Worm (Caenorhabditis elegans) whole organism, L1 larva: Measurements from ENCODE around the gene zipt-16.
A peak's percentile ranks its signal among the peaks of the same experiment; 100 is the strongest.

Source experiments
- F16B12.6 ChIP-seq: fragments of 150-350 bp; optimal IDR thresholded peaks from 2 replicates; lab custom pipeline; 2014; ENCODE audit warnings: missing biosample characterization, missing genetic modification characterization
- Y116A8C.19 ChIP-seq: sonication (generic microtip); optimal IDR thresholded peaks from 2 replicates; lab custom pipeline; 2016; ENCODE audit warnings: missing compliant biosample characterization, missing genetic modification characterization, borderline replicate concordance
- aha-1 ChIP-seq: fragments of 150-350 bp; optimal IDR thresholded peaks from 2 replicates; lab custom pipeline; 2014; ENCODE audit warnings: missing biosample characterization, missing genetic modification characterization
- aly-2 ChIP-seq: fragments of 150-350 bp; optimal IDR thresholded peaks from 2 replicates; lab custom pipeline; 2014; ENCODE audit warnings: missing biosample characterization, missing genetic modification characterization
- blmp-1 ChIP-seq: fragments of 150-350 bp; optimal IDR thresholded peaks from 2 replicates; lab custom pipeline; 2014; ENCODE audit warnings: missing biosample characterization, missing genetic modification characterization
- ceh-63 ChIP-seq: fragments of 200-800 bp; sonication (Bioruptor generic); optimal IDR thresholded peaks from 2 replicates; lab custom pipeline; 2018; ENCODE audit warnings: mild to moderate bottlenecking, missing genetic modification characterization, missing compliant biosample characterization
- ceh-82 ChIP-seq, 3 experiments: fragments of 150-350 bp in 1 of 3; sonication (generic microtip) in 2 of 3; optimal IDR thresholded peaks; 2 replicates each; lab custom pipeline; 2014 to 2017; ENCODE audit warnings: missing biosample characterization in 3 of 3, missing genetic modification characterization in 3 of 3
- ceh-88 ChIP-seq: fragments of 200-800 bp; sonication (Bioruptor generic); IDR thresholded peaks from 2 replicates; pipeline ENCODE4 v1.3.6; 2022; ENCODE audit warnings: missing genetic modification characterization, missing compliant biosample characterization
- ceh-90 ChIP-seq: sonication (generic microtip); optimal IDR thresholded peaks from 2 replicates; lab custom pipeline; 2016; ENCODE audit warnings: missing genetic modification characterization, missing compliant biosample characterization
- dpl-1 ChIP-seq, 3 experiments: fragments of 150-350 bp in 2 of 3; sonication (generic microtip) in 1 of 3; optimal IDR thresholded peaks; 2 replicates each; lab custom pipeline; 2014 to 2017; ENCODE audit warnings: missing biosample characterization in 3 of 3, missing genetic modification characterization in 3 of 3, missing genetic modification reagents in 3 of 3
- efl-1 ChIP-seq, 4 experiments: fragments of 150-350 bp; optimal IDR thresholded peaks in 3 of 4; peaks in 1 of 4; 1 replicate in 1 of 4; 2 replicates in 3 of 4; lab custom pipeline; 2014; ENCODE audit warnings: missing biosample characterization in 2 of 4, missing genetic modification characterization in 2 of 4, missing genetic modification reagents in 2 of 4
- egl-13 ChIP-seq: sonication (generic microtip); optimal IDR thresholded peaks from 2 replicates; lab custom pipeline; 2016; ENCODE audit warnings: missing genotype, missing genetic modification reagents, missing genetic modification characterization, missing compliant biosample characterization
- egl-27 ChIP-seq, 2 experiments: fragments of 150-350 bp in 1 of 2; sonication (generic microtip); optimal IDR thresholded peaks; 3 replicates each; lab custom pipeline; 2017 to 2018; ENCODE audit warnings: missing biosample characterization in 2 of 2, missing genetic modification characterization in 2 of 2, missing genetic modification reagents in 2 of 2
- elt-2 ChIP-seq: sonication (generic microtip); optimal IDR thresholded peaks from 2 replicates; lab custom pipeline; 2016; ENCODE audit warnings: missing genetic modification characterization, mild to moderate bottlenecking, inconsistent platforms, missing compliant biosample characterization, missing genetic modification reagents
- elt-3 ChIP-seq, 6 experiments: fragments of 150-350 bp in 1 of 6; sonication (generic microtip); optimal IDR thresholded peaks; 2 replicates each; lab custom pipeline; 2017 to 2018; ENCODE audit warnings: missing biosample characterization in 6 of 6, missing genetic modification characterization in 6 of 6, inconsistent platforms in 1 of 6
- ets-5 ChIP-seq: fragments of 200-800 bp; sonication (Bioruptor generic); IDR thresholded peaks from 2 replicates; pipeline ENCODE4 v1.3.6; 2022; ENCODE audit warnings: missing genetic modification characterization, missing compliant biosample characterization
- fkh-4 ChIP-seq: sonication (generic microtip); optimal IDR thresholded peaks from 2 replicates; lab custom pipeline; 2016; ENCODE audit warnings: missing compliant biosample characterization, missing genetic modification characterization, borderline replicate concordance
- grh-1 ChIP-seq: fragments of 200-800 bp; sonication (Bioruptor generic); IDR thresholded peaks from 2 replicates; pipeline ENCODE4 v1.3.6; 2022; ENCODE audit warnings: missing genetic modification reagents, missing genetic modification characterization, missing compliant biosample characterization
- hlh-17 ChIP-seq: fragments of 200-800 bp; sonication (Bioruptor generic); optimal IDR thresholded peaks from 2 replicates; lab custom pipeline; 2018; ENCODE audit warnings: missing genetic modification characterization, mild to moderate bottlenecking, missing compliant biosample characterization, moderate library complexity, borderline replicate concordance
- hlh-4 ChIP-seq: sonication (generic microtip); optimal IDR thresholded peaks from 2 replicates; lab custom pipeline; 2016; ENCODE audit warnings: mild to moderate bottlenecking, missing genetic modification characterization, missing compliant biosample characterization
- isw-1 ChIP-seq: fragments of 200-800 bp; sonication (Bioruptor generic); IDR thresholded peaks from 2 replicates; pipeline ENCODE4 v1.3.6; 2022; ENCODE audit warnings: missing genetic modification characterization, missing compliant biosample characterization
- jun-1 ChIP-seq: fragments of 150-350 bp; optimal IDR thresholded peaks from 2 replicates; lab custom pipeline; 2014; ENCODE audit warnings: missing biosample characterization, missing genetic modification reagents, missing genetic modification characterization
- lin-13 ChIP-seq: fragments of 150-350 bp; optimal IDR thresholded peaks from 2 replicates; lab custom pipeline; 2014; ENCODE audit warnings: missing biosample characterization, missing genetic modification reagents, missing genetic modification characterization
- lin-35 ChIP-seq, 2 experiments: fragments of 150-350 bp; optimal IDR thresholded peaks; 2 replicates each; lab custom pipeline; 2014; ENCODE audit warnings: missing biosample characterization in 2 of 2, missing genetic modification characterization in 2 of 2, missing genetic modification reagents in 2 of 2
- lin-39 ChIP-seq: fragments of 150-350 bp; optimal IDR thresholded peaks from 2 replicates; lab custom pipeline; 2014; ENCODE audit warnings: missing biosample characterization, missing genetic modification reagents, missing genetic modification characterization
- lir-3 ChIP-seq: sonication (generic microtip); optimal IDR thresholded peaks from 2 replicates; lab custom pipeline; 2016; ENCODE audit warnings: mild to moderate bottlenecking, missing genetic modification characterization, moderate library complexity, missing compliant biosample characterization; ENCODE audit not compliant: poor library complexity
- lsy-2 ChIP-seq, 2 experiments: fragments of 150-350 bp; optimal IDR thresholded peaks; 2 replicates each; lab custom pipeline; 2014; ENCODE audit warnings: missing biosample characterization in 2 of 2, missing genetic modification characterization in 2 of 2
- mdl-1 ChIP-seq, 2 experiments: fragments of 150-350 bp; optimal IDR thresholded peaks; 2 replicates each; lab custom pipeline; 2014 to 2017; ENCODE audit warnings: missing biosample characterization in 2 of 2, missing genetic modification characterization in 2 of 2, inconsistent platforms in 1 of 2
- mef-2 ChIP-seq: fragments of 150-350 bp; optimal IDR thresholded peaks from 2 replicates; lab custom pipeline; 2014; ENCODE audit warnings: missing biosample characterization, missing genetic modification characterization
- nhr-12 ChIP-seq: sonication (generic microtip); optimal IDR thresholded peaks from 2 replicates; lab custom pipeline; 2017; ENCODE audit warnings: missing biosample characterization, missing genetic modification characterization
- nhr-47 ChIP-seq: sonication (generic microtip); optimal IDR thresholded peaks from 2 replicates; lab custom pipeline; 2016; ENCODE audit warnings: mild to moderate bottlenecking, missing genetic modification characterization, moderate library complexity, missing compliant biosample characterization
- nhr-71 ChIP-seq: sonication (generic microtip); optimal IDR thresholded peaks from 2 replicates; lab custom pipeline; 2016; ENCODE audit warnings: mild to moderate bottlenecking, missing genetic modification characterization, moderate library complexity, missing compliant biosample characterization
- nhr-76 ChIP-seq: sonication (generic microtip); optimal IDR thresholded peaks from 2 replicates; lab custom pipeline; 2017; ENCODE audit warnings: missing biosample characterization, missing genetic modification characterization
- nhr-85 ChIP-seq: sonication (generic microtip); peaks from one replicate; lab custom pipeline; 2016; ENCODE audit warnings: missing genetic modification characterization, inconsistent platforms, missing compliant biosample characterization
- pag-3 ChIP-seq: sonication (generic microtip); optimal IDR thresholded peaks from 2 replicates; lab custom pipeline; 2017; ENCODE audit warnings: missing genetic modification characterization, mild to moderate bottlenecking, missing compliant biosample characterization, antibody characterized with exemption, borderline replicate concordance; ENCODE audit not compliant: insufficient read depth
- pqm-1 ChIP-seq: sonication (generic microtip); optimal IDR thresholded peaks from 3 replicates; lab custom pipeline; 2017; ENCODE audit warnings: missing biosample characterization, missing genetic modification characterization
- rnt-1 ChIP-seq: sonication (generic microtip); optimal IDR thresholded peaks from 2 replicates; lab custom pipeline; 2016; ENCODE audit warnings: mild to moderate bottlenecking, missing genetic modification characterization, moderate library complexity, missing compliant biosample characterization
- sox-4 ChIP-seq: sonication (generic microtip); optimal IDR thresholded peaks from 2 replicates; lab custom pipeline; 2016; ENCODE audit warnings: missing genetic modification characterization, missing compliant biosample characterization
- sptf-1 ChIP-seq: fragments of 150-350 bp; optimal IDR thresholded peaks from 2 replicates; lab custom pipeline; 2014; ENCODE audit warnings: missing biosample characterization, missing genetic modification characterization
- swsn-7 ChIP-seq: sonication (generic microtip); optimal IDR thresholded peaks from 2 replicates; lab custom pipeline; 2016; ENCODE audit warnings: missing genetic modification characterization, missing compliant biosample characterization
- tbx-2 ChIP-seq: sonication (generic microtip); optimal IDR thresholded peaks from 2 replicates; lab custom pipeline; 2016; ENCODE audit warnings: missing genetic modification characterization, missing compliant biosample characterization
- unc-86 ChIP-seq: sonication (generic microtip); optimal IDR thresholded peaks from 2 replicates; lab custom pipeline; 2016; ENCODE audit warnings: missing genetic modification characterization, missing compliant biosample characterization
- unc-98 ChIP-seq: fragments of 200-800 bp; sonication (Bioruptor generic); IDR thresholded peaks from 2 replicates; pipeline ENCODE4 v1.3.6; 2022; ENCODE audit warnings: missing genetic modification characterization, missing compliant biosample characterization
- vab-15 ChIP-seq: sonication (generic microtip); optimal IDR thresholded peaks from 2 replicates; lab custom pipeline; 2017; ENCODE audit warnings: missing genotype, mild to moderate bottlenecking, missing genetic modification characterization, missing compliant biosample characterization
- xbp-1 ChIP-seq: sonication (generic microtip); optimal IDR thresholded peaks from 2 replicates; lab custom pipeline; 2016; ENCODE audit warnings: missing genetic modification characterization, missing compliant biosample characterization
- zag-1 ChIP-seq: fragments of 150-350 bp; optimal IDR thresholded peaks from 2 replicates; lab custom pipeline; 2014; ENCODE audit warnings: missing biosample characterization, missing genetic modification characterization
- zip-4 ChIP-seq: fragments of 200-800 bp; sonication (Bioruptor generic); optimal IDR thresholded peaks from 2 replicates; lab custom pipeline; 2018; ENCODE audit warnings: mild to moderate bottlenecking, missing genetic modification characterization, moderate library complexity, missing compliant biosample characterization

zipt-16 gene

ce11 chrV:11500980-11501379, 38.2 kb downstream of the zipt-16 start:
- TF ChIP-seq lin-13 (GFP tag; lab: Kevin White, UChicago) (no peak), blmp-1 (tag; lab: Kevin White, UChicago) (peak; percentile 33), efl-1 (optimal IDR thresholded peaks at IDR 0.05; lab: Kevin White, UChicago) (no peak), efl-1 (GFP tag; optimal IDR thresholded peaks at IDR 0.05 in 1 of 2; lab: Kevin White, UChicago) (peak in 1 of 2 experiments; percentile 64), mdl-1 (tag; optimal IDR thresholded peaks at IDR 0.05; lab: Kevin White, UChicago) (no peak), lin-39 (no peak), pag-3 (tag; lab: Kevin White, UChicago) (no peak), egl-27 (tag; optimal IDR thresholded peaks at IDR 0.05; lab: Kevin White, UChicago) (no peak), lir-3 (tag; lab: Kevin White, UChicago) (no peak), xbp-1 (tag; lab: Kevin White, UChicago) (no peak), vab-15 (tag; lab: Kevin White, UChicago) (no peak), mef-2 (tag; lab: Kevin White, UChicago) (no peak), elt-2 (no peak)

ce11 chrV:11503081-11503751, 40.4 kb downstream of the zipt-16 start, which contains the start of gene C55A6.12:
Gene C55A6.12, minus strand, starts transcription at chrV:11503131.
- TF ChIP-seq elt-3 (tag; optimal IDR thresholded peaks at IDR 0.05; lab: Kevin White, UChicago) (no peak), xbp-1 (tag; lab: Kevin White, UChicago) (peak; percentile 48), isw-1 (GFP tag; lab: Robert Waterston, UW) (no peak), nhr-71 (tag; lab: Kevin White, UChicago) (no peak), lsy-2 (tag; optimal IDR thresholded peaks at IDR 0.05; lab: Kevin White, UChicago) (peak in 1 of 2 experiments; percentile 24), F16B12.6 (tag; lab: Kevin White, UChicago) (no peak), sptf-1 (no peak), aha-1 (tag; lab: Kevin White, UChicago) (no peak), zip-4 (no peak), nhr-47 (tag; lab: Kevin White, UChicago) (no peak), egl-13 (tag; lab: Kevin White, UChicago) (no peak), ets-5 (GFP tag; lab: Robert Waterston, UW) (no peak), nhr-85 (tag; lab: Kevin White, UChicago) (peak; percentile 28), mdl-1 (tag; optimal IDR thresholded peaks at IDR 0.05; lab: Kevin White, UChicago) (no peak), rnt-1 (tag; lab: Kevin White, UChicago) (no peak), Y116A8C.19 (no peak), egl-27 (tag; optimal IDR thresholded peaks at IDR 0.05; lab: Kevin White, UChicago) (no peak), pag-3 (tag; lab: Kevin White, UChicago) (no peak), nhr-76 (tag; lab: Kevin White, UChicago) (no peak), fkh-4 (tag; lab: Kevin White, UChicago) (no peak), nhr-12 (tag; lab: Kevin White, UChicago) (no peak), hlh-17 (GFP tag; lab: Kevin White, UChicago) (no peak), lin-39 (no peak), unc-86 (tag; lab: Kevin White, UChicago) (no peak), zag-1 (no peak), tbx-2 (tag; lab: Kevin White, UChicago) (no peak), ceh-88 (GFP tag; lab: Robert Waterston, UW) (no peak), ceh-90 (no peak), efl-1 (optimal IDR thresholded peaks at IDR 0.05; lab: Kevin White, UChicago) (peak in 1 of 2 experiments; percentile 74), efl-1 (GFP tag; optimal IDR thresholded peaks at IDR 0.05 in 1 of 2; lab: Kevin White, UChicago) (peak; percentile 77 to 96), grh-1 (GFP tag; lab: Robert Waterston, UW) (peak; percentile 49; the same call in 1 of the 2 replicates), ceh-63 (GFP tag; lab: Kevin White, UChicago) (no peak), ceh-82 (tag; optimal IDR thresholded peaks at IDR 0.05; lab: Kevin White, UChicago) (no peak), hlh-4 (tag; lab: Kevin White, UChicago) (no peak), sox-4 (tag; lab: Kevin White, UChicago) (no peak), aly-2 (tag; lab: Kevin White, UChicago) (no peak), dpl-1 (GFP tag; optimal IDR thresholded peaks at IDR 0.05; lab: Kevin White, UChicago) (peak; percentile 27 to 68 (median 65)), lin-35 (GFP tag; optimal IDR thresholded peaks at IDR 0.05; lab: Kevin White, UChicago) (peak; percentile 25 to 77), pqm-1 (tag; lab: Kevin White, UChicago) (no peak), swsn-7 (tag; lab: Kevin White, UChicago) (no peak), jun-1 (tag; lab: Kevin White, UChicago) (no peak), unc-98 (GFP tag; lab: Robert Waterston, UW) (no peak)
